Worm (Caenorhabditis elegans) whole organism, mixed stage, embryonic: ENCODE data around the gene F41F3.3.

ENCODE experiments used
- ceh-43 ChIP-seq: fragments of 200-800 bp; sonication (Bioruptor generic); optimal IDR thresholded peaks from 2 replicates; lab custom pipeline; 2018; ENCODE audit warnings: mild to moderate bottlenecking, missing genetic modification characterization, moderate library complexity, missing compliant biosample characterization
- drap-1 ChIP-seq: fragments of 200-800 bp; sonication (Bioruptor generic); optimal IDR thresholded peaks from 3 replicates; lab custom pipeline; 2018; ENCODE audit warnings: mild to moderate bottlenecking, missing genetic modification characterization, missing compliant biosample characterization
- flh-1 ChIP-seq: fragments of 200-800 bp; sonication (Bioruptor generic); optimal IDR thresholded peaks from 2 replicates; lab custom pipeline; 2018; ENCODE audit warnings: mild to moderate bottlenecking, missing genetic modification characterization, moderate library complexity, missing compliant biosample characterization
- lin-32 ChIP-seq: fragments of 200-800 bp; sonication (Bioruptor generic); optimal IDR thresholded peaks from 2 replicates; lab custom pipeline; 2018; ENCODE audit warnings: mild to moderate bottlenecking, missing genetic modification characterization, missing compliant biosample characterization
- lsy-2 ChIP-seq: fragments of 150-350 bp; optimal IDR thresholded peaks from 2 replicates; lab custom pipeline; 2014; ENCODE audit warnings: missing biosample characterization, missing genetic modification characterization
- nhr-12 ChIP-seq: fragments of 150-350 bp; optimal IDR thresholded peaks from 2 replicates; lab custom pipeline; 2014; ENCODE audit warnings: missing biosample characterization, missing genetic modification characterization
- nhr-237 ChIP-seq: fragments of 150-350 bp; optimal IDR thresholded peaks from 2 replicates; lab custom pipeline; 2014; ENCODE audit warnings: missing biosample characterization, missing genetic modification characterization
- nhr-76 ChIP-seq: sonication (generic microtip); optimal IDR thresholded peaks from 2 replicates; lab custom pipeline; 2017; ENCODE audit warnings: missing biosample characterization, missing genetic modification characterization
- snpc-4 ChIP-seq: fragments of 150-350 bp; optimal IDR thresholded peaks from 2 replicates; lab custom pipeline; 2014; ENCODE audit warnings: missing biosample characterization, missing genetic modification characterization
- unc-62 ChIP-seq: fragments of 150-350 bp; optimal IDR thresholded peaks from 2 replicates; lab custom pipeline; 2014; ENCODE audit warnings: missing biosample characterization, missing genetic modification reagents, missing genetic modification characterization
- ztf-11 ChIP-seq: fragments of 150-350 bp; optimal IDR thresholded peaks from 2 replicates; lab custom pipeline; 2014; ENCODE audit warnings: missing biosample characterization, missing genetic modification characterization

DNA sequence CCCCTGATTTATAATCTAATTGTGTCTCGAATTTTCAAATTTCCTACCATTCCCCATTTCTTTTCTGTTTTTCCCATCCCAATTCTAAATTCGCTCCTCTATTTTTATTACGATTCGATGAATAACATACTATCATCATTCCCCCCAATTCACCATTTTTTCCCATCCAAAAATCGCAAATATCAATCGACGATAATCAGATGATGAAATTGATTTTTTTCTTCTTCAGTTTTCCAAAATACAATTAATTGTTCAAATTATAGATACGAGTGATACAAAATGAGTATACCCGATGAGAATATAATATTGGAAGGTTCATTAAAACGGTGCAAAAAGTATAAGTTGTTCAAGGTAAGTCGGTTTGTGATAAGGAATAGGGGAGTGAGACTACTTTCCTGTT is 5.3 kb downstream of the F41F3.3 start, which contains the start of gene soc-1:
- TF ChIP-seq ceh-43 (GFP tag; lab: Kevin White, UChicago), result no peak
- no peak for TF ChIP-seq nhr-237 (tag; lab: Kevin White, UChicago)
- no peak for TF ChIP-seq unc-62
- no peak for TF ChIP-seq lsy-2
- no peak for TF ChIP-seq nhr-12 (tag; lab: Kevin White, UChicago)
- no peak for TF ChIP-seq snpc-4 (tag; lab: Kevin White, UChicago)
- TF ChIP-seq drap-1 (GFP tag; lab: Kevin White, UChicago), result no peak
- TF ChIP-seq ztf-11 (tag; lab: Kevin White, UChicago), result no peak
- TF ChIP-seq lin-32 (GFP tag; lab: Kevin White, UChicago), result no peak
- TF ChIP-seq flh-1 (GFP tag; lab: Kevin White, UChicago), result no peak
- TF ChIP-seq nhr-76 (tag; lab: Kevin White, UChicago), result no peak
